Fruit fly (Drosophila melanogaster) Kc167 (cell line): ENCODE data around the gene PolD3.

ENCODE experiments used
- Myc ChIP-seq: fragments of >200 bp; optimal IDR thresholded peaks from 2 replicates; lab custom pipeline; 2017; ENCODE audit warnings: missing external identifiers
- Sin3A ChIP-seq: fragments of >200 bp; optimal IDR thresholded peaks from 2 replicates; lab custom pipeline; 2018; ENCODE audit warnings: missing external identifiers
- h ChIP-seq: fragments of >200 bp; optimal IDR thresholded peaks from 3 replicates; lab custom pipeline; 2018; ENCODE audit warnings: missing external identifiers
- insv ChIP-seq: fragments of >200 bp; optimal IDR thresholded peaks from 3 replicates; lab custom pipeline; 2018; ENCODE audit warnings: missing external identifiers
- psq ChIP-seq: fragments of >200 bp; optimal IDR thresholded peaks from 2 replicates; lab custom pipeline; 2017; ENCODE audit warnings: missing external identifiers
- ttk ChIP-seq: sonication (Bioruptor generic); optimal IDR thresholded peaks from 2 replicates; lab custom pipeline; 2017; ENCODE audit warnings: missing external identifiers

PolD3 gene

DNA sequence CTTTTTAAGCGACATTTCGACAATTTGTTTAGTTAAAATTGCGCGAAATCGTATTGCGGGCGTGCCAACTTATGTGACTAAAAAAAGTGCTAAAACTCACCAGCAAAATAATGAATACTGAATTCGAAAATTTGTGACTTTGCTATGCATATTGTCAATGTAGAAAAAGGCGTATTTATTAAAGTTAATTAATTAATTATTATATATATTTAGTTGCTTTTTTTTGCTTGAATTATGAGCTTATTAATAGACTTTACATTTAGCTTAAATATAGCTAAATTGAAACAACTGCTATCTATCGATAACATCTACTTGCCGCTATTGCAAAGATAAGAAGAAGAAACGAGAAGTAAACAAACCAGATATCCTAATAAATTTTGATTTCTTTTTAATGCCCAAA is at the start of gene PolD3, which contains the start of gene Uxt:
PolD3 (minus strand) TSS at position 56 of the 400 bp plus-strand sequence.
Uxt (plus strand) TSS at position 333 of the 400 bp plus-strand sequence.
- TF ChIP-seq psq (lab: Kevin White, UChicago) (no peak), h (lab: Kevin White, UChicago) (no peak), Myc (lab: Kevin White, UChicago) (no peak), ttk (no peak), insv (lab: Kevin White, UChicago) (no peak), Sin3A (lab: Kevin White, UChicago) (no peak)

DNA sequence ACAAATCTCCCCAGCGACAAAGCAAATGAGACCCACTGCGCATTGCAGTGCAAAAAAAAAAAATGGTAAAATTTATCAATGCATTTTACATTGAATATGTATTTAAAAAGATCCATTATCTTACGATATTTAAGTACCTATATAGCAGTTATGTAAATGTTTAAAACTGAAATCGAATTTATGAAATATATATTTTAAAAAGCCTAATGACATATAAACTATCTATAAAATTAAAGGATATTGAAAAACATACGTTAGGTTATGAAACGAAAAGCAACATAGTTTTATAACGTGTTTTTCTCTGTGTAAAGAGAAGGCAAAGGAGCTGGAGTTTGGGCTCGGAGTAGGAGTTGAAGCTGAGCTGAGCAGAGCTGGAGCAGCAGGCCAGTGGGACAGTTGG is 48.3 kb upstream of the PolD3 start:
- TF ChIP-seq ttk (no peak), Myc (lab: Kevin White, UChicago) (no peak)

DNA sequence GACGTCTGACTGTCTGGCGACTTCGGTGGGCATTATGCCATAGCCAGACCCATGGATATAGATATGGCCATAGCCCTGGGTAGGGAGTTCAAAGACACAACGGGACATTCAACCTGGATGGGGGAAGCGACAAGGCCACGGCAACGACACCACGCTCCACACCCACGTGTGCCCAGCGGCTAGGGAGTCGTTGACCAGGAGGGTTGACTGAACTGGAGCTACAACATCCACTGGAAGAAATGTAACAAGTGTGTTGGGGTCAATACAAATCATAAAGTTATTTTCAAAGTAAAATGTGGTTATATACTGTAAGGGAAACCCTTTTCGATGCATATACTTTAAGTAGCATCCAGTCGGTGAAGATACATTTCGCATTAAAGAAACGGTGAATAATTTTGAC is 45.7 kb upstream of the PolD3 start:
- TF ChIP-seq psq (lab: Kevin White, UChicago) (no peak), Myc (lab: Kevin White, UChicago) (no peak), Sin3A (lab: Kevin White, UChicago) (no peak)

- no peak for TF ChIP-seq psq (lab: Kevin White, UChicago)
- TF ChIP-seq Sin3A (lab: Kevin White, UChicago): no peak
- TF ChIP-seq insv (lab: Kevin White, UChicago): no peak
- no peak for TF ChIP-seq h (lab: Kevin White, UChicago)
- no peak for TF ChIP-seq Myc (lab: Kevin White, UChicago)
- TF ChIP-seq ttk: no peak
Measured at dm6 chr2L:15297508-15297907, 41.4 kb upstream of the PolD3 start, which contains the start of gene CG15262. Gene CG15262 (plus strand): TSS chr2L:15297808.

DNA sequence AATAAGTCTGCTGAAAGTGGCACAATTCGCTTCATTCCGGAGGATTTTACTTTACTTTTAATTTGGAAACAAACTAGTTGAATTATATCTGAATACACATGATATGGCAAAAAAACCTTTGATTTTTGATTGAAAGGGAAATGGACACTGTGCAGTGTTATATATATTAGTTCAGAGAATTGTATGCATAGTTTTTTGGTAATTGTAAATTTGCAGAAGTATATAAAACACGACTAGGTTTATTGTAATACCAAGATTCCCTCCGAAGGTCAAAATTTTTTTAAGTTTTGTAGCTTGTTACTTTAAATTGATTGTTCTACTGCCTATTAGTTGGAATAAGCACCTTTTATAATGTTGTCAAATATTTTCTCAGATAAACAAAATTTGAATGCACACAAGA is 36.0 kb upstream of the PolD3 start, which contains the start of gene CG15260:
CG15260 (minus strand) TSS at position 101 of the 400 bp plus-strand sequence.
- TF ChIP-seq psq (lab: Kevin White, UChicago) (no peak), Myc (lab: Kevin White, UChicago) (no peak), h (lab: Kevin White, UChicago) (no peak), insv (lab: Kevin White, UChicago) (no peak), Sin3A (lab: Kevin White, UChicago) (no peak), ttk (no peak)

- TF ChIP-seq insv (lab: Kevin White, UChicago) (no peak), psq (lab: Kevin White, UChicago) (no peak), Myc (lab: Kevin White, UChicago) (no peak), ttk (no peak), Sin3A (lab: Kevin White, UChicago) (no peak), h (lab: Kevin White, UChicago) (no peak)
Measured at dm6 chr2L:15284700-15285099, 28.6 kb upstream of the PolD3 start, which contains the start of gene CG15263. Gene CG15263 (plus strand): TSS chr2L:15285000.

dm6 chr2L:15280975-15281374 is 24.9 kb upstream of the PolD3 start:
- no peak for TF ChIP-seq ttk
- no peak for TF ChIP-seq psq (lab: Kevin White, UChicago)
- no peak for TF ChIP-seq insv (lab: Kevin White, UChicago)
- TF ChIP-seq Myc (lab: Kevin White, UChicago): no peak
- no peak for TF ChIP-seq h (lab: Kevin White, UChicago)
- no peak for TF ChIP-seq Sin3A (lab: Kevin White, UChicago)

DNA sequence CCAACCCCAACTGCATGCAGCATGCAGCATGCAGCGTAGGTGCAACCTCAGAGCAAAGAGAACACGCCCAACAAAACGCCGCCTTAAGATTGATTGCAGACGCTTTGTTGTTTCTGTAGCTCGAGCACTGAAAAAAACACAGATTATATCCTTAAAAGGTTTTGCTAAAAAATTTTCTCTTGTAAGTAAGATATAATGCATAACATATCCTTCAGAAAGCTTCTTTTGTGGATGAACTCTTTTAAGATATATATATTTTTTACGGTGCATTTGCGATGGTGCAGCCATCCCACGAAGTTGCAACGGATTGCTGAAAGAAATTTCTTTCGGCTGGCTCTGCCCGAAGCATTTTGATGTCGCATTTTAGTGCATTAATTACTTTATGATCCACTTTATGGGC is 19.7 kb upstream of the PolD3 start:
- TF ChIP-seq psq (lab: Kevin White, UChicago): no peak
- no peak for TF ChIP-seq ttk
- no peak for TF ChIP-seq insv (lab: Kevin White, UChicago)
- TF ChIP-seq Myc (lab: Kevin White, UChicago): no peak
- TF ChIP-seq Sin3A (lab: Kevin White, UChicago): no peak
- TF ChIP-seq h (lab: Kevin White, UChicago): no peak

DNA sequence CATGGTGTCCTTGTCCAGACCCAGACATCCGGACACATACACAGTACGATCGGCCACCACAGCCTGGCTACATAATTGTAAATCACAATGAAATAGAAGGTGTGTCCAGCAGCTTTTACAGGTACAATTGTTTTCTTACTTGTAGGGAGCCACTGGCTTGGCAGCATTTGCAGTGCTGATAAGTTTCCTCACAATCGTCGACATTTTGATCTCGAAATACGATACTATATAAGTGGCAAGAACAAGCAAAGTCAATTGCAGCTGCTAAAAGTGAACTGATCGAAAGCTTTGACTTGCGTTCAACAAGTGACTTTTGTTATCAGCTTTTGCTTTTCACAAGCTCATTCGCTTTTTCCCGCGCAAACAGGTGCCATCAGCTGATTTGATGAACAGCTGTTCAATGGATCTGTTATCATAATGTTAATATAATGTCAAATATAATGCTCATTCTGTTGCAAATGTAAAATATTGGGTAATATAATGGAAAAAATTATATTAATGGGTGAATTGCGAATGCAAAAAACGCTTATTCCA is 18.7 kb upstream of the PolD3 start, which contains the start of gene UK114:
UK114 (minus strand) TSS at position 309 of the 534 bp plus-strand sequence.
- no peak for TF ChIP-seq ttk
- no peak for TF ChIP-seq psq (lab: Kevin White, UChicago)
- TF ChIP-seq Sin3A (lab: Kevin White, UChicago): no peak
- TF ChIP-seq h (lab: Kevin White, UChicago): no peak
- TF ChIP-seq Myc (lab: Kevin White, UChicago): no peak
- TF ChIP-seq insv (lab: Kevin White, UChicago): no peak

- no peak for TF ChIP-seq Sin3A (lab: Kevin White, UChicago)
Measured at dm6 chr2L:15274292-15274691, 18.2 kb upstream of the PolD3 start.

DNA sequence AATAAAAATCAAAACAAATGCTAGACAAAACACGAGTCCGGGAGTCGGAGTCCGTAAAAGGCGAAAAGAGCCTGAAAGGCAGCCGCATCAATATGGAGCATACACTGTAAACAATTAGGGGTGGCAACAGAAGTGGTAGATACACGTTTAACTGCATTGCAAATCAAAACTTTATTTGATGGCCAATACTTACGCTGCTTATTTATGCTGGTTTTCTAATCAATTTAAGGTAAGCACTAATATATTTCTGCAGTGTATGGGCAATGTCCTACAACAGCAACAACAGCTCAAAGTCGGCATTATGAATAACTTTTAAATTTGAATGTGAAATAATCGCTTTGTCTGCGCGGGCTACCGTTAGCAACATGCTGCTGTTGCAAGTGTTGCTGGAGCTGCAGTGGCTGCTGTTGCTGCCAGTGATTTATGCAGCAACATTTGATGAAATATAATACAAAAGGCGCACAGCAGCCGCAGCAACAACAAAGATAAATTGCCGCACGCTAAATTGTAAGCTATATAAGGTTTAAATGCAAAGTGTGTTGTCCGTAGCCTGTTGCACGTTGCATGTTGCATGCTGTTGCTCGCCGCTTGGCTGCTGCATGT is 17.5 kb upstream of the PolD3 start:
- TF ChIP-seq ttk (no peak), Myc (lab: Kevin White, UChicago) (no peak), Sin3A (lab: Kevin White, UChicago) (no peak), psq (lab: Kevin White, UChicago) (no peak), insv (lab: Kevin White, UChicago) (no peak), h (lab: Kevin White, UChicago) (no peak)

dm6 chr2L:15271757-15272589 is 15.9 kb upstream of the PolD3 start, which contains the start of gene Cul3:
Gene Cul3 (minus strand): TSS chr2L:15272024.
- TF ChIP-seq Sin3A (lab: Kevin White, UChicago): no peak
- TF ChIP-seq h (lab: Kevin White, UChicago): no peak
- TF ChIP-seq psq (lab: Kevin White, UChicago): no peak
- TF ChIP-seq Myc (lab: Kevin White, UChicago): no peak
- no peak for TF ChIP-seq ttk
- no peak for TF ChIP-seq insv (lab: Kevin White, UChicago)
